Fruit fly (Drosophila melanogaster) whole organism, adult: ENCODE results near the gene CG4586.

Experiments used
- CG1620 ChIP-seq: fragments of 200-800 bp; sonication (Bioruptor generic); optimal IDR thresholded peaks from 2 replicates; lab custom pipeline; 2016; ENCODE audit warnings: missing biosample characterization, missing genetic modification characterization
- CG5204 ChIP-seq: fragments of 200-800 bp; sonication (Bioruptor generic); optimal IDR thresholded peaks from 2 replicates; lab custom pipeline; 2016; ENCODE audit warnings: missing biosample characterization, missing genetic modification characterization
- CG7045 ChIP-seq: fragments of 200-800 bp; sonication (Bioruptor generic); optimal IDR thresholded peaks from 2 replicates; lab custom pipeline; 2017; ENCODE audit warnings: missing biosample characterization, mild to moderate bottlenecking, missing genetic modification characterization
- Hr96 ChIP-seq: fragments of 200-800 bp; sonication (Bioruptor generic); optimal IDR thresholded peaks from 2 replicates; lab custom pipeline; 2016; ENCODE audit warnings: missing biosample characterization, missing genetic modification characterization
- bab1 ChIP-seq: fragments of 200-800 bp; sonication (Bioruptor generic); optimal IDR thresholded peaks from 3 replicates; lab custom pipeline; 2019; ENCODE audit warnings: missing biosample characterization, mild to moderate bottlenecking, missing genetic modification characterization, moderate library complexity
- kay ChIP-seq: fragments of 200-800 bp; sonication (Bioruptor generic); peaks from one replicate; lab custom pipeline; 2016; ENCODE audit warnings: missing biosample characterization, missing genetic modification characterization, borderline replicate concordance
- pad ChIP-seq: fragments of 200-800 bp; sonication (Bioruptor generic); optimal IDR thresholded peaks from 3 replicates; lab custom pipeline; 2017; ENCODE audit warnings: missing biosample characterization, missing genetic modification characterization, mild to moderate bottlenecking, moderate library complexity, missing genetic modification reagents
- tj ChIP-seq: fragments of 200-800 bp; sonication (Bioruptor generic); optimal IDR thresholded peaks from 3 replicates; lab custom pipeline; 2017; ENCODE audit warnings: missing biosample characterization, mild to moderate bottlenecking, missing genetic modification characterization, moderate library complexity

DNA sequence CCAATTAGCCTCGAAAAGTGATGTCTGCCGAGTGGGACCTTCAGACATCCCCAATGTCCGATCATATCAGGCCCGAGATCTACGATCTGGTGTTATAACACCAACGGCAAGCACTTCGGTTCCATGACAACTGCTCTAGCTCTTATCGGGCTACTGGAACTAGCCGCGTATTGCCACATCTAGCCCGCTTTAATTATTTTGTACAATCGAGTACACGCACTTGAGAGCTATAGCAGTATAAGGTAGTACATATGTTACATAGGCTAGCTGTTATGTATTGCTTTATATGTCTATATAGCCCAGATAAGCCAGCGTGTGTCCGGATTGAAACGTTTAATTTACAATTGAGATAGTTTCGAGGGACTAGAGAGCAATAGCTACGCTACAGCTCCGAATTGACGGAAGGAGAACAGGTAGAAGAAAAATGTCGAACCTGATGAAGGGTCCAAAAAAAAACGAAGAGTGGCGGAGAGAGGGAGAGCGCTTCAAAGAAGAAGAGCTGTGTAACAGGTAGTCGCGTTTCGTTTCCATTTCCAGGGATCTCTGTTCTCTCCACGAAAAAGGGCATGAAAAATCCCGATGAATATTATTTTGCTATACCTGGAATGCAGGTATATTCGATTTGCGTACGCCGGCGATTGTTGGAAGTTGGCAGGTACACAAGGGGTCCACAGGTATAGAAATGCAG, 27.4 kb downstream of the CG4586 start:
- TF ChIP-seq kay (GFP tag; lab: Kevin White, UChicago) (no peak), bab1 (GFP tag; lab: Kevin White, UChicago) (no peak), pad (GFP tag; lab: Kevin White, UChicago) (no peak), CG5204 (GFP tag; lab: Kevin White, UChicago) (no peak), CG7045 (no peak), tj (GFP tag; lab: Kevin White, UChicago) (no peak), CG1620 (GFP tag; lab: Kevin White, UChicago) (no peak), Hr96 (no peak)
